Fruit fly (Drosophila melanogaster): Measurements from ENCODE around the gene Ubx.

Ubx gene

dm6 chr3R:16625844-16626430 is 108.3 kb downstream of the Ubx start (continued):
- TF ChIP-seq gcm (GFP tag; optimal IDR thresholded peaks at IDR 0.05) (no peak), CG16813 (GFP tag; IDR thresholded peaks at IDR 0.05; ENCODE audit: partially characterized antibody) (0 out of 3 replicates have a peak, but pooled peaks have one; percentile 16), exex (tag; optimal IDR thresholded peaks at IDR 0.05) (no peak), CG12236 (GFP tag; optimal IDR thresholded peaks at IDR 0.05) (no peak), Elba2 (GFP tag; optimal IDR thresholded peaks at IDR 0.05) (no peak), cg (GFP tag; optimal IDR thresholded peaks at IDR 0.05) (peak; percentile 57), tgo (GFP tag; IDR thresholded peaks at IDR 0.05) (no peak), Six4 (GFP tag; optimal IDR thresholded peaks at IDR 0.05) (no peak), CG6765 (GFP tag; optimal IDR thresholded peaks at IDR 0.05) (no peak), CG31441 (GFP tag; IDR thresholded peaks at IDR 0.05) (no peak), vfl (GFP tag; optimal IDR thresholded peaks at IDR 0.05) (no peak), vnd (GFP tag; IDR thresholded peaks at IDR 0.05; ENCODE audit: partially characterized antibody) (no peak), Hr78 (GFP tag; optimal IDR thresholded peaks at IDR 0.05) (no peak), CG6175 (GFP tag; IDR thresholded peaks at IDR 0.05) (no peak), grn (GFP tag; optimal IDR thresholded peaks at IDR 0.05) (peak; percentile 32), NK7.1 (GFP tag; optimal IDR thresholded peaks at IDR 0.05) (no peak), Lpt (GFP tag; optimal IDR thresholded peaks at IDR 0.05) (no peak), CrebB (tag; optimal IDR thresholded peaks at IDR 0.05) (peak; percentile 27), sob (GFP tag; IDR thresholded peaks at IDR 0.05) (0 out of 2 replicates have a peak, but pooled peaks have one; percentile 5), usp (GFP tag; optimal IDR thresholded peaks at IDR 0.05) (no peak), CG2199 (GFP tag; IDR thresholded peaks at IDR 0.05) (no peak), gt (GFP tag; IDR thresholded peaks at IDR 0.05) (no peak), CG4617 (GFP tag; optimal IDR thresholded peaks at IDR 0.05; ENCODE audit: borderline replicate concordance) (no peak), CG8281 (tag; optimal IDR thresholded peaks at IDR 0.05) (no peak), Xbp1 (GFP tag; optimal IDR thresholded peaks at IDR 0.05) (no peak), emc (GFP tag; optimal IDR thresholded peaks at IDR 0.05) (no peak), BtbVII (GFP tag; optimal IDR thresholded peaks at IDR 0.05) (no peak), peb (GFP tag; IDR thresholded peaks at IDR 0.05) (no peak), chm (GFP tag; IDR thresholded peaks at IDR 0.05) (no peak), trh (GFP tag; optimal IDR thresholded peaks at IDR 0.05) (no peak), CG2712 (tag; optimal IDR thresholded peaks at IDR 0.05) (no peak), CG9932 (GFP tag; IDR thresholded peaks at IDR 0.05) (no peak), Hey (tag; optimal IDR thresholded peaks at IDR 0.05) (no peak), grau (tag; optimal IDR thresholded peaks at IDR 0.05) (no peak), nmo (GFP tag; optimal IDR thresholded peaks at IDR 0.05) (no peak), tio (GFP tag; optimal IDR thresholded peaks at IDR 0.05) (no peak), CG4360 (GFP tag; IDR thresholded peaks at IDR 0.05) (peak; percentile 82), CG3065 (GFP tag; optimal IDR thresholded peaks at IDR 0.05) (no peak), CG8924 (tag; optimal IDR thresholded peaks at IDR 0.05) (no peak), CG17385 (GFP tag; optimal IDR thresholded peaks at IDR 0.05) (peak; percentile 68), Med (GFP tag) (peak; percentile 72), CG6654 (GFP tag; optimal IDR thresholded peaks at IDR 0.05) (no peak), bbx (GFP tag; IDR thresholded peaks at IDR 0.05; ENCODE audit: partially characterized antibody) (no peak), Adf1 (GFP tag; IDR thresholded peaks at IDR 0.05) (peak; percentile 85), CG17568 (GFP tag; optimal IDR thresholded peaks at IDR 0.05) (no peak), row (GFP tag; IDR thresholded peaks at IDR 0.05) (peak; percentile 6; the same call in 1 of the 3 replicates), CG3281 (GFP tag; optimal IDR thresholded peaks at IDR 0.05) (no peak), gsb-n (tag; optimal IDR thresholded peaks at IDR 0.05) (no peak), H15 (GFP tag; IDR thresholded peaks at IDR 0.05) (0 out of 3 replicates have a peak, but pooled peaks have one; percentile 29)

Measured in whole organism, embryonic.